Worm (Caenorhabditis elegans): Measurements from ENCODE around the gene egli-1.

DNA sequence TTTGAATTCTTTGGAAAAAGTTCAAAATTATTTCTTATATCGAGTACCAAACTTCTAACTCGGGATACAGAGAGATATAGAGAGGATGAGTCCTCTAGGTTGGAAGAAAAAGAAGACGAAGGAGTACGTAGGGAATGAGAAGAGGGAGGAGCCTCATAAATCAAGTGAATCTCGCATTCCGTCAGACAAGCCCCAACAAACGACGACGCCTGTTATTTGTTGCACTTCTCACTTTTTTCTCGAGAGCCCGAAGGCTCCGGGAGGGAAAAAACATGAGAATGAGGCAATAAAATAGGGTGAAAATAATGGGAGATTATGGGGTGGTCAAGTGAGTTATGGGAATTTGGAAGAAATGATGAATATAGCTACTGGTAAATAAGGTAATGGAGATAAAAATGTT is 24.1 kb upstream of the egli-1 start:
- no peak for TF ChIP-seq unc-39 (tag; optimal IDR thresholded peaks at IDR 0.05)
- no peak for TF ChIP-seq nhr-28 (tag; optimal IDR thresholded peaks at IDR 0.05)
- no peak for TF ChIP-seq R02D3.7 (tag; optimal IDR thresholded peaks at IDR 0.05)
- TF ChIP-seq nhr-77 (tag; optimal IDR thresholded peaks at IDR 0.05), result no peak
